Fruit fly (Drosophila melanogaster): Measurements from ENCODE around the gene Hsc70-2.

The Hsc70-2 gene

dm6 chr3R:13012351-13012750, 32.2 kb upstream of the Hsc70-2 start:
- TF ChIP-seq Crg-1 (GFP tag; optimal IDR thresholded peaks at IDR 0.05) (peak; percentile 63), pad (GFP tag; optimal IDR thresholded peaks at IDR 0.05) (peak; percentile 87), CG7101 (tag; optimal IDR thresholded peaks at IDR 0.05) (peak; percentile 62), CG12768 (GFP tag; optimal IDR thresholded peaks at IDR 0.05) (peak; percentile 80), cic (GFP tag; optimal IDR thresholded peaks at IDR 0.05) (peak; percentile 83), CG11617 (GFP tag; optimal IDR thresholded peaks at IDR 0.05) (peak; percentile 65), cnc (optimal IDR thresholded peaks at IDR 0.05) (peak; percentile 91 to 95), kay (GFP tag; ENCODE audit: borderline replicate concordance) (no peak), Hr96 (GFP tag; optimal IDR thresholded peaks at IDR 0.05) (peak; percentile 72), Clk (GFP tag; optimal IDR thresholded peaks at IDR 0.05) (peak; percentile 30), ovo (GFP tag; optimal IDR thresholded peaks at IDR 0.05) (peak; percentile 48), CG5204 (GFP tag; optimal IDR thresholded peaks at IDR 0.05) (no peak), CG14711 (tag; optimal IDR thresholded peaks at IDR 0.05) (peak; percentile 63), toe (GFP tag; optimal IDR thresholded peaks at IDR 0.05) (peak; percentile 37), tj (GFP tag; optimal IDR thresholded peaks at IDR 0.05) (peak; percentile 80), bab1 (GFP tag; optimal IDR thresholded peaks at IDR 0.05) (peak; percentile 6), CG1620 (GFP tag; optimal IDR thresholded peaks at IDR 0.05) (peak; percentile 71), Mnt (GFP tag; optimal IDR thresholded peaks at IDR 0.05) (peak; percentile 84), CG7045 (GFP tag; optimal IDR thresholded peaks at IDR 0.05) (peak; percentile 34), CG33017 (tag; optimal IDR thresholded peaks at IDR 0.05) (peak; percentile 42)

- TF ChIP-seq bab1 (GFP tag; optimal IDR thresholded peaks at IDR 0.05) (no peak), CG1620 (GFP tag; optimal IDR thresholded peaks at IDR 0.05) (no peak), kay (GFP tag; ENCODE audit: borderline replicate concordance) (no peak), pad (GFP tag; optimal IDR thresholded peaks at IDR 0.05) (peak; percentile 43)
Measured at dm6 chr3R:13012990-13013389, 31.6 kb upstream of the Hsc70-2 start.

dm6 chr3R:13014168-13014881, 30.2 kb upstream of the Hsc70-2 start:
- TF ChIP-seq pad (GFP tag; optimal IDR thresholded peaks at IDR 0.05) (no peak), toe (GFP tag; optimal IDR thresholded peaks at IDR 0.05) (no peak), CG7101 (tag; optimal IDR thresholded peaks at IDR 0.05) (no peak), tj (GFP tag; optimal IDR thresholded peaks at IDR 0.05) (peak; percentile 96), CG14711 (tag; optimal IDR thresholded peaks at IDR 0.05) (peak; percentile 23), cnc (optimal IDR thresholded peaks at IDR 0.05) (no peak), CG1620 (GFP tag; optimal IDR thresholded peaks at IDR 0.05) (no peak), CG5204 (GFP tag; optimal IDR thresholded peaks at IDR 0.05) (no peak), CG33017 (tag; optimal IDR thresholded peaks at IDR 0.05) (no peak), CG11617 (GFP tag; optimal IDR thresholded peaks at IDR 0.05) (no peak), Clk (GFP tag; optimal IDR thresholded peaks at IDR 0.05) (no peak), ovo (GFP tag; optimal IDR thresholded peaks at IDR 0.05) (no peak), CG7045 (GFP tag; optimal IDR thresholded peaks at IDR 0.05) (no peak), Mnt (GFP tag; optimal IDR thresholded peaks at IDR 0.05) (no peak), cic (GFP tag; optimal IDR thresholded peaks at IDR 0.05) (no peak), Hr96 (GFP tag; optimal IDR thresholded peaks at IDR 0.05) (no peak), bab1 (GFP tag; optimal IDR thresholded peaks at IDR 0.05) (no peak), kay (GFP tag; ENCODE audit: borderline replicate concordance) (peak; percentile 89), Crg-1 (GFP tag; optimal IDR thresholded peaks at IDR 0.05) (no peak)

dm6 chr3R:13015402-13015801, 29.2 kb upstream of the Hsc70-2 start:
- TF ChIP-seq CG14711 (tag; optimal IDR thresholded peaks at IDR 0.05): no peak
- no peak for TF ChIP-seq CG1620 (GFP tag; optimal IDR thresholded peaks at IDR 0.05)
- no peak for TF ChIP-seq pad (GFP tag; optimal IDR thresholded peaks at IDR 0.05)
- no peak for TF ChIP-seq cnc (optimal IDR thresholded peaks at IDR 0.05)
- no peak for TF ChIP-seq kay (GFP tag; ENCODE audit: borderline replicate concordance)
- no peak for TF ChIP-seq CG33017 (tag; optimal IDR thresholded peaks at IDR 0.05)
- no peak for TF ChIP-seq cic (GFP tag; optimal IDR thresholded peaks at IDR 0.05)
- TF ChIP-seq Clk (GFP tag; optimal IDR thresholded peaks at IDR 0.05): no peak
- TF ChIP-seq Hr96 (GFP tag; optimal IDR thresholded peaks at IDR 0.05): no peak
- TF ChIP-seq bab1 (GFP tag; optimal IDR thresholded peaks at IDR 0.05): no peak
- TF ChIP-seq Crg-1 (GFP tag; optimal IDR thresholded peaks at IDR 0.05): no peak
- TF ChIP-seq tj (GFP tag; optimal IDR thresholded peaks at IDR 0.05): no peak
- TF ChIP-seq Mnt (GFP tag; optimal IDR thresholded peaks at IDR 0.05): no peak
- no peak for TF ChIP-seq CG11617 (GFP tag; optimal IDR thresholded peaks at IDR 0.05)
- TF ChIP-seq CG5204 (GFP tag; optimal IDR thresholded peaks at IDR 0.05): no peak
- no peak for TF ChIP-seq CG7101 (tag; optimal IDR thresholded peaks at IDR 0.05)
- no peak for TF ChIP-seq CG12768 (GFP tag; optimal IDR thresholded peaks at IDR 0.05)
- TF ChIP-seq CG7045 (GFP tag; optimal IDR thresholded peaks at IDR 0.05): no peak
- no peak for TF ChIP-seq toe (GFP tag; optimal IDR thresholded peaks at IDR 0.05)

- TF ChIP-seq kay (GFP tag; ENCODE audit: borderline replicate concordance) (peak; percentile 67), ovo (GFP tag; optimal IDR thresholded peaks at IDR 0.05) (peak; percentile 15), CG7101 (tag; optimal IDR thresholded peaks at IDR 0.05) (no peak), CG12768 (GFP tag; optimal IDR thresholded peaks at IDR 0.05) (peak; percentile 21)
Measured at dm6 chr3R:13015811-13016766, 28.5 kb upstream of the Hsc70-2 start.

Data from whole organism, adult.